Worm (Caenorhabditis elegans) whole organism, L4 larva: ENCODE measurements around the gene srt-29.

Experiments used
- F26F4.8 ChIP-seq: fragments of 200-800 bp; sonication (Bioruptor generic); conservative IDR thresholded peaks from 2 replicates; pipeline ENCODE4 v1.3.6; 2022; ENCODE audit warnings: missing genetic modification characterization, missing compliant biosample characterization
- F49E8.2 ChIP-seq: sonication (generic microtip); optimal IDR thresholded peaks from 2 replicates; lab custom pipeline; 2016; ENCODE audit warnings: missing compliant biosample characterization, mild to moderate bottlenecking, missing genetic modification characterization, borderline replicate concordance
- Y48G9A.11 ChIP-seq: fragments of 200-800 bp; sonication (Bioruptor generic); IDR thresholded peaks from 2 replicates; pipeline ENCODE4 v1.3.6; 2022; ENCODE audit warnings: missing genetic modification reagents, missing genetic modification characterization, missing compliant biosample characterization
- Y5F2A.4 ChIP-seq: fragments of 200-800 bp; sonication (Bioruptor generic); optimal IDR thresholded peaks from 2 replicates; lab custom pipeline; 2018; ENCODE audit warnings: mild to moderate bottlenecking, missing genetic modification characterization, missing compliant biosample characterization
- attf-4 ChIP-seq: sonication (generic microtip); optimal IDR thresholded peaks from 3 replicates; lab custom pipeline; 2017; ENCODE audit warnings: missing biosample characterization, missing genetic modification characterization
- ceh-20 ChIP-seq: fragments of 200-800 bp; sonication (Bioruptor generic); IDR thresholded peaks from 2 replicates; pipeline ENCODE4 v1.3.6; 2022; ENCODE audit warnings: missing genetic modification reagents, missing genetic modification characterization, missing compliant biosample characterization
- ces-1 ChIP-seq: fragments of 150-350 bp; sonication (generic microtip); optimal IDR thresholded peaks from 4 replicates; lab custom pipeline; 2014; ENCODE audit warnings: missing biosample characterization, missing genetic modification reagents, missing genetic modification characterization
- ctbp-1 ChIP-seq: fragments of 200-800 bp; sonication (Bioruptor generic); IDR thresholded peaks from 2 replicates; pipeline ENCODE4 v1.3.6; 2022; ENCODE audit warnings: missing genetic modification reagents, missing genetic modification characterization, missing compliant biosample characterization
- daf-12 ChIP-seq: fragments of 150-350 bp; optimal IDR thresholded peaks from 2 replicates; lab custom pipeline; 2014; ENCODE audit warnings: missing biosample characterization, missing genetic modification reagents, missing genetic modification characterization
- daf-16 ChIP-seq, 3 experiments: sonication (generic microtip); optimal IDR thresholded peaks; 2 replicates each; lab custom pipeline; 2016 to 2017; ENCODE audit warnings: missing genetic modification characterization in 3 of 3, missing genetic modification reagents in 3 of 3, mild to moderate bottlenecking in 2 of 3, missing compliant biosample characterization in 2 of 3, missing biosample characterization in 1 of 3, moderate library complexity in 1 of 3
- dmd-6 ChIP-seq: fragments of 200-800 bp; sonication (Bioruptor generic); IDR thresholded peaks from 2 replicates; pipeline ENCODE4 v1.3.6; 2022; ENCODE audit warnings: missing genetic modification reagents, missing genetic modification characterization, missing compliant biosample characterization
- egl-43 ChIP-seq: fragments of 200-800 bp; sonication (Bioruptor generic); IDR thresholded peaks from 2 replicates; pipeline ENCODE4 v1.3.6; 2022; ENCODE audit warnings: missing genetic modification reagents, missing genetic modification characterization, missing compliant biosample characterization
- hlh-11 ChIP-seq: fragments of 200-800 bp; sonication (Bioruptor generic); optimal IDR thresholded peaks from 2 replicates; lab custom pipeline; 2018; ENCODE audit warnings: mild to moderate bottlenecking, missing genetic modification characterization, missing compliant biosample characterization
- lim-7 ChIP-seq: fragments of 200-800 bp; sonication (Bioruptor generic); IDR thresholded peaks from 2 replicates; pipeline ENCODE4 v1.3.6; 2022; ENCODE audit warnings: missing genetic modification characterization, missing compliant biosample characterization
- lin-38 ChIP-seq: fragments of 200-800 bp; sonication (Bioruptor generic); IDR thresholded peaks from 2 replicates; pipeline ENCODE4 v1.3.6; 2022; ENCODE audit warnings: missing genetic modification reagents, missing genetic modification characterization, missing compliant biosample characterization
- lin-39 ChIP-seq: fragments of 150-350 bp; optimal IDR thresholded peaks from 2 replicates; lab custom pipeline; 2014; ENCODE audit warnings: missing biosample characterization, missing genetic modification reagents, missing genetic modification characterization
- mxl-2 ChIP-seq: fragments of 200-800 bp; sonication (Bioruptor generic); conservative IDR thresholded peaks from 2 replicates; pipeline ENCODE4 v1.3.6; 2022; ENCODE audit warnings: missing genetic modification reagents, missing genetic modification characterization, missing compliant biosample characterization
- nhr-111 ChIP-seq: fragments of 200-800 bp; sonication (Bioruptor generic); optimal IDR thresholded peaks from 2 replicates; lab custom pipeline; 2018; ENCODE audit warnings: mild to moderate bottlenecking, missing genetic modification characterization, missing compliant biosample characterization
- nhr-28 ChIP-seq: fragments of 150-350 bp; optimal IDR thresholded peaks from 2 replicates; lab custom pipeline; 2014; ENCODE audit warnings: missing biosample characterization, missing genetic modification characterization
- nhr-6 ChIP-seq: fragments of 150-350 bp; optimal IDR thresholded peaks from 2 replicates; lab custom pipeline; 2014; ENCODE audit warnings: missing biosample characterization, missing genetic modification characterization
- nhr-77 ChIP-seq: fragments of 150-350 bp; optimal IDR thresholded peaks from 2 replicates; lab custom pipeline; 2014; ENCODE audit warnings: missing biosample characterization, missing genetic modification characterization
- pha-4 ChIP-seq, 2 experiments: fragments of 150-350 bp in 1 of 2; fragments of 200-800 bp in 1 of 2; sonication (Bioruptor generic) in 1 of 2; IDR thresholded peaks in 1 of 2; optimal IDR thresholded peaks in 1 of 2; 2 replicates each; pipeline versions ENCODE4 v1.3.6 to Lab custom; 2014 to 2022; ENCODE audit warnings: missing genetic modification characterization in 2 of 2, missing genetic modification reagents in 2 of 2, missing biosample characterization in 1 of 2, missing compliant biosample characterization in 1 of 2
- php-3 ChIP-seq: fragments of 200-800 bp; sonication (Bioruptor generic); IDR thresholded peaks from 2 replicates; pipeline ENCODE4 v1.3.6; 2022; ENCODE audit warnings: missing genetic modification reagents, missing genetic modification characterization, missing compliant biosample characterization
- pqm-1 ChIP-seq: sonication (generic microtip); optimal IDR thresholded peaks from 2 replicates; lab custom pipeline; 2017; ENCODE audit warnings: missing biosample characterization, missing genetic modification characterization
- rbr-2 ChIP-seq: sonication (generic microtip); optimal IDR thresholded peaks from 2 replicates; lab custom pipeline; 2016; ENCODE audit warnings: missing genotype, missing genetic modification characterization, missing compliant biosample characterization
- sdz-12 ChIP-seq: fragments of 200-800 bp; sonication (Bioruptor generic); optimal IDR thresholded peaks from 2 replicates; lab custom pipeline; 2018; ENCODE audit warnings: mild to moderate bottlenecking, missing genetic modification characterization, missing compliant biosample characterization
- set-16 ChIP-seq: fragments of 200-800 bp; sonication (Bioruptor generic); IDR thresholded peaks from 2 replicates; pipeline ENCODE4 v1.3.6; 2022; ENCODE audit warnings: missing genetic modification reagents, missing genetic modification characterization, missing compliant biosample characterization
- spr-3 ChIP-seq: fragments of 200-800 bp; sonication (Bioruptor generic); optimal IDR thresholded peaks from 2 replicates; lab custom pipeline; 2018; ENCODE audit warnings: mild to moderate bottlenecking, missing genetic modification characterization, missing compliant biosample characterization
- unc-130 ChIP-seq: sonication (generic microtip); optimal IDR thresholded peaks from 2 replicates; lab custom pipeline; 2016; ENCODE audit warnings: missing genetic modification reagents, missing genetic modification characterization, missing compliant biosample characterization
- unc-62 ChIP-seq, 3 experiments: fragments of 150-350 bp in 1 of 3; sonication (generic microtip); optimal IDR thresholded peaks in 2 of 3; peaks in 1 of 3; 1 replicate in 1 of 3; 2 replicates in 2 of 3; lab custom pipeline; 2014 to 2017; ENCODE audit warnings: missing biosample characterization in 3 of 3, missing genetic modification characterization in 3 of 3, missing genetic modification reagents in 3 of 3, missing genotype in 1 of 3
- zip-11 ChIP-seq: fragments of 200-800 bp; sonication (Bioruptor generic); IDR thresholded peaks from 2 replicates; pipeline ENCODE4 v1.3.6; 2022; ENCODE audit warnings: missing genetic modification characterization, missing compliant biosample characterization

srt-29 gene

DNA sequence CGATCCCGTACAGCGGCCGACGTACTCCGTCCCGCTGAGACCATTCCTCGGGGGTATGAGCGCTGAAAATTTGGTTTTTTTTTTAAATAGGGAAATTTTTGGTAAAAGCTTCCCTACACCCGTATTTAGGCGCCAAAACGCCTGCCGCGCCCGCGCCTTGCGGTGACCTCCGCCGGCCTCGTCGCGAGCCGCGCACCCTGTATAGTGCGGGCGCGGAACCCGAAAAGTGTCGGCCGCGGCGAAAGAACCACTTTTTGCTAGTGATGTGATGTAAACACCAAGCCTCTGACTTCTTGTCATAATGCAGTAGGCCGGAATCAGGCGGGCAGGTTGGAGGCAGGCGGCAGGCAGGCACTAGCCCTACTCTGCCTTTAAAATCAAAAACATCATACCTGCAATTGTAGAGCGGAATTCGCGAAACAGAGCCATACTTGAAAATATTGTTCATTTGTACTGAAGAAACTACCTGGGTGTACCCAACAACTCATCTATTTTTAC, at the start of gene srt-29:
Gene srt-29 (minus strand): TSS at position 448 of the 498 bp plus-strand sequence.
- TF ChIP-seq F26F4.8 (GFP tag; lab: Robert Waterston, UW) (no peak), pha-4 (GFP tag; IDR thresholded peaks at IDR 0.05; lab: Robert Waterston, UW) (no peak), pha-4 (tag; optimal IDR thresholded peaks at IDR 0.05; lab: Kevin White, UChicago) (no peak), egl-43 (GFP tag; lab: Robert Waterston, UW) (peak; percentile 55; the same call in 1 of the 2 replicates), mxl-2 (0 out of 2 replicates have a peak, but pooled peaks have one; percentile 15), set-16 (GFP tag; lab: Robert Waterston, UW) (peak; percentile 93), lin-38 (no peak)
- TF ChIP-seq, all 104 proteins: peak for 3

DNA sequence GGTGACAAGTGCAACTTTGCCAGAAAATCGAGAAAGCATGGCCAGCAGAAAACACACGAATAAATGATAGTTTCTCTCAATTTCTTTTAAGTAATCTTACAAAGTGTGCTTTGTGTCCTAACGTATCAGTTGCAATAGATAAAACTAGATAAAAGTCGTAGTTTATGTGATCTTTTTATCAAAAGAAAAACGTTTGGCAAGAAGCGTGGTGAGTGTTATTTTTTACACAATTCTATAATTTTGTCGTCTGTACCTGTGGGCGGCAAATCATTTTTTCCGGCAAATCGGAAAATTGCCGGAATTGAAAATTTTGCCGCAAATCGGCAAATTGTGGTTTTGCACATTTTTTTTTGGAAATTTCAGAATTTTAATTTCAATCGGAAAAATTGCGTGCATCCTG, 48.5 kb upstream of the srt-29 start, which contains the start of gene R05D8.9:
Gene R05D8.9 (minus strand): TSS at position 101 of the 400 bp plus-strand sequence.
- no peak for TF ChIP-seq zip-11 (GFP tag; lab: Robert Waterston, UW)
- TF ChIP-seq attf-4 (tag; lab: Kevin White, UChicago): no peak
- no peak for TF ChIP-seq lin-39 (tag; lab: Kevin White, UChicago)
- no peak for TF ChIP-seq lin-38
- peak; percentile 78 for TF ChIP-seq nhr-28
- no peak for TF ChIP-seq ces-1 (GFP tag; lab: Kevin White, UChicago)
- no peak for TF ChIP-seq mxl-2
- TF ChIP-seq Y5F2A.4 (GFP tag; lab: Kevin White, UChicago): no peak
- TF ChIP-seq nhr-6 (tag; lab: Kevin White, UChicago): no peak
- peak in 1 of 2 experiments; percentile 64 for TF ChIP-seq unc-62 (GFP tag; optimal IDR thresholded peaks at IDR 0.05 in 1 of 2; lab: Kevin White, UChicago)
- TF ChIP-seq unc-62 (tag; optimal IDR thresholded peaks at IDR 0.05; lab: Kevin White, UChicago): no peak
- no peak for TF ChIP-seq rbr-2 (tag; lab: Kevin White, UChicago)
- no peak for TF ChIP-seq Y48G9A.11 (GFP tag; lab: Robert Waterston, UW)
- TF ChIP-seq F49E8.2 (tag; lab: Kevin White, UChicago): no peak
- TF ChIP-seq sdz-12 (GFP tag; lab: Kevin White, UChicago): no peak
- TF ChIP-seq nhr-111 (GFP tag; lab: Kevin White, UChicago): no peak
- no peak for TF ChIP-seq daf-12 (tag; lab: Kevin White, UChicago)
- no peak for TF ChIP-seq lim-7 (GFP tag; lab: Robert Waterston, UW)

DNA sequence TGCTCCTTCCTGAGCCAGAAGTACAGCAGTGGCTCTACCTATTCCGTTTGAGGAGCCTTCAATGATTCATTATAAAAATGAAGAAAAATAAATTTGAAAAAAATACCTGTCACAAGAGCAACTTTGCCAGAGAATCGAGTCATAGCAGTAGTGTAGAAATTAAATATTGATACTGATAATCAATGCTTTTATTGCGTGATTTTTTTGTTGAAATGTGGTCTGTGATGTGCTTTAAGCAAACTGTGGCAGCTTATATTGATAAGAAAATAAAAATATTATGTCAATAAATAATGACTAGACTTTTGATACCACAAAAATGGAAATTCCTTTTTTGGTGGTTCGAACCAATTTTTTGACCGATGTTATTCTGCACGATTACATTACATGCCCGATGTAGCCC, 46.1 kb upstream of the srt-29 start, which contains the start of gene dhs-14:
Gene dhs-14 (minus strand): TSS at position 149 of the 400 bp plus-strand sequence.
- TF ChIP-seq ceh-20: no peak
- TF ChIP-seq hlh-11: peak; percentile 25
- peak; percentile 65 for TF ChIP-seq pqm-1 (tag; lab: Kevin White, UChicago)
- no peak for TF ChIP-seq spr-3 (GFP tag; lab: Kevin White, UChicago)
- peak; percentile 71 for TF ChIP-seq dmd-6 (GFP tag; lab: Robert Waterston, UW)
- peak; percentile 92 for TF ChIP-seq nhr-28
- TF ChIP-seq php-3 (GFP tag; lab: Robert Waterston, UW): 0 out of 2 replicates have a peak, but pooled peaks have one; percentile 11
- TF ChIP-seq nhr-77: peak; percentile 81
- TF ChIP-seq unc-130 (GFP tag; lab: Kevin White, UChicago): no peak
- no peak for TF ChIP-seq ctbp-1 (GFP tag; lab: Robert Waterston, UW)
- TF ChIP-seq daf-16 (GFP tag; optimal IDR thresholded peaks at IDR 0.05; lab: Kevin White, UChicago): no peak
- peak; percentile 76 for TF ChIP-seq daf-16 (tag; optimal IDR thresholded peaks at IDR 0.05; lab: Kevin White, UChicago)
- TF ChIP-seq zip-11 (GFP tag; lab: Robert Waterston, UW): no peak

DNA sequence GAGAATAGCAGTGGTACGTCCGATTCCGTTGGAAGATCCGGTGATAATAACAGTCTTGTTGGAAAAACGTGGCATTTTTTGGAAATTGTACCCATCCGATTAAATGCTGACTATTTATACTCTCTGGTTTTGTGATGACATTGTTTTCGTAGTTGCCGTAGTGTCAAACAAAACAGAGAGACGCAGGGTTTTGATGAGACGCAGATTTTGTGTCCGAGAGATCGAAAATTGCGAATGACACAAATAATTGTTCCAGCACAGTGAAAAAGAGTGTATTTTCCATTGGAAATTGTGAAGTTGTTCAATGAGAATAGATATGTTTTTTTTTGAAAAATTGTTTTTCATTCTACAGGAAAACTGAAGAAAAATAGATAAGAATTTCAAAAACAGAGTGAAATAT, 44.2 kb upstream of the srt-29 start, which contains the start of gene R05D8.7:
Gene R05D8.7 (minus strand): TSS at position 104 of the 400 bp plus-strand sequence.
- TF ChIP-seq pqm-1 (tag; lab: Kevin White, UChicago) (no peak), nhr-28 (peak; percentile 54)
- TF ChIP-seq, all 104 proteins: peak for 1
